Worm (Caenorhabditis elegans) whole organism, mixed stage, embryonic: Measurements from ENCODE around the gene rgef-1.

Experiments
- M03D4.4 ChIP-seq: sonication (generic microtip); optimal IDR thresholded peaks from 2 replicates; lab custom pipeline; 2017; ENCODE audit warnings: mild to moderate bottlenecking, missing genetic modification characterization, missing compliant biosample characterization
- bed-3 ChIP-seq: fragments of 200-800 bp; sonication (Bioruptor generic); optimal IDR thresholded peaks from 3 replicates; lab custom pipeline; 2018; ENCODE audit warnings: mild to moderate bottlenecking, missing genetic modification characterization, moderate library complexity, missing compliant biosample characterization
- blmp-1 ChIP-seq: fragments of 150-350 bp; optimal IDR thresholded peaks from 2 replicates; lab custom pipeline; 2014; ENCODE audit warnings: missing biosample characterization, missing genetic modification characterization
- ceh-39 ChIP-seq: fragments of 150-350 bp; optimal IDR thresholded peaks from 2 replicates; lab custom pipeline; 2014; ENCODE audit warnings: missing biosample characterization, missing genetic modification characterization
- ceh-43 ChIP-seq: fragments of 200-800 bp; sonication (Bioruptor generic); optimal IDR thresholded peaks from 2 replicates; lab custom pipeline; 2018; ENCODE audit warnings: mild to moderate bottlenecking, missing genetic modification characterization, moderate library complexity, missing compliant biosample characterization
- ceh-83 ChIP-seq: fragments of 200-800 bp; sonication (Bioruptor generic); optimal IDR thresholded peaks from 2 replicates; lab custom pipeline; 2018; ENCODE audit warnings: mild to moderate bottlenecking, missing genetic modification characterization, missing compliant biosample characterization
- ces-1 ChIP-seq: fragments of 150-350 bp; optimal IDR thresholded peaks from 2 replicates; lab custom pipeline; 2014; ENCODE audit warnings: missing biosample characterization, missing genetic modification reagents, missing genetic modification characterization
- cnd-1 ChIP-seq: fragments of 200-800 bp; sonication (Bioruptor generic); optimal IDR thresholded peaks from 2 replicates; lab custom pipeline; 2018; ENCODE audit warnings: mild to moderate bottlenecking, missing genetic modification characterization, missing compliant biosample characterization
- drap-1 ChIP-seq: fragments of 200-800 bp; sonication (Bioruptor generic); optimal IDR thresholded peaks from 3 replicates; lab custom pipeline; 2018; ENCODE audit warnings: mild to moderate bottlenecking, missing genetic modification characterization, missing compliant biosample characterization
- elt-1 ChIP-seq: sonication (generic microtip); optimal IDR thresholded peaks from 2 replicates; lab custom pipeline; 2017; ENCODE audit warnings: missing genetic modification characterization, mild to moderate bottlenecking, missing compliant biosample characterization, antibody characterized with exemption, moderate library complexity, borderline replicate concordance; ENCODE audit not compliant: insufficient read depth
- elt-3 ChIP-seq: fragments of 150-350 bp; optimal IDR thresholded peaks from 2 replicates; lab custom pipeline; 2014; ENCODE audit warnings: missing biosample characterization, missing genetic modification characterization
- flh-1 ChIP-seq: fragments of 200-800 bp; sonication (Bioruptor generic); optimal IDR thresholded peaks from 2 replicates; lab custom pipeline; 2018; ENCODE audit warnings: mild to moderate bottlenecking, missing genetic modification characterization, moderate library complexity, missing compliant biosample characterization
- ham-2 ChIP-seq: fragments of 200-800 bp; sonication (Bioruptor generic); optimal IDR thresholded peaks from 2 replicates; lab custom pipeline; 2018; ENCODE audit warnings: mild to moderate bottlenecking, missing genetic modification characterization, missing compliant biosample characterization
- hlh-1 ChIP-seq: fragments of 150-350 bp; optimal IDR thresholded peaks from 2 replicates; lab custom pipeline; 2014; ENCODE audit warnings: missing biosample characterization, missing genetic modification reagents, missing genetic modification characterization
- lin-13 ChIP-seq: fragments of 150-350 bp; optimal IDR thresholded peaks from 2 replicates; lab custom pipeline; 2014; ENCODE audit warnings: missing biosample characterization, missing genetic modification characterization
- lin-32 ChIP-seq: fragments of 200-800 bp; sonication (Bioruptor generic); optimal IDR thresholded peaks from 2 replicates; lab custom pipeline; 2018; ENCODE audit warnings: mild to moderate bottlenecking, missing genetic modification characterization, missing compliant biosample characterization
- lsy-2 ChIP-seq: fragments of 150-350 bp; optimal IDR thresholded peaks from 2 replicates; lab custom pipeline; 2014; ENCODE audit warnings: missing biosample characterization, missing genetic modification characterization
- mab-5 ChIP-seq: fragments of 150-350 bp; optimal IDR thresholded peaks from 2 replicates; lab custom pipeline; 2014; ENCODE audit warnings: missing biosample characterization, missing genetic modification characterization
- mep-1 ChIP-seq: fragments of 150-350 bp; optimal IDR thresholded peaks from 2 replicates; lab custom pipeline; 2017; ENCODE audit warnings: missing biosample characterization, missing genetic modification reagents, missing genetic modification characterization, inconsistent platforms
- mls-2 ChIP-seq: sonication (generic microtip); optimal IDR thresholded peaks from 2 replicates; lab custom pipeline; 2016; ENCODE audit warnings: mild to moderate bottlenecking, missing genetic modification characterization, moderate library complexity, missing compliant biosample characterization
- nhr-12 ChIP-seq: fragments of 150-350 bp; optimal IDR thresholded peaks from 2 replicates; lab custom pipeline; 2014; ENCODE audit warnings: missing biosample characterization, missing genetic modification characterization
- nhr-2 ChIP-seq: fragments of 150-350 bp; optimal IDR thresholded peaks from 2 replicates; lab custom pipeline; 2014; ENCODE audit warnings: missing biosample characterization, missing genetic modification characterization
- nhr-237 ChIP-seq: fragments of 150-350 bp; optimal IDR thresholded peaks from 2 replicates; lab custom pipeline; 2014; ENCODE audit warnings: missing biosample characterization, missing genetic modification characterization
- nhr-28 ChIP-seq: fragments of 150-350 bp; optimal IDR thresholded peaks from 2 replicates; lab custom pipeline; 2014; ENCODE audit warnings: missing biosample characterization, missing genetic modification characterization
- nhr-76 ChIP-seq: sonication (generic microtip); optimal IDR thresholded peaks from 2 replicates; lab custom pipeline; 2017; ENCODE audit warnings: missing biosample characterization, missing genetic modification characterization
- pha-4 ChIP-seq: fragments of 150-350 bp; optimal IDR thresholded peaks from 2 replicates; lab custom pipeline; 2018; ENCODE audit warnings: missing biosample characterization, missing genetic modification reagents, missing genetic modification characterization
- sem-2 ChIP-seq: fragments of 200-800 bp; sonication (Bioruptor generic); optimal IDR thresholded peaks from 2 replicates; lab custom pipeline; 2018; ENCODE audit warnings: mild to moderate bottlenecking, missing genetic modification characterization, missing compliant biosample characterization
- snpc-4 ChIP-seq: fragments of 150-350 bp; optimal IDR thresholded peaks from 2 replicates; lab custom pipeline; 2014; ENCODE audit warnings: missing biosample characterization, missing genetic modification characterization
- sptf-1 ChIP-seq: sonication (generic microtip); optimal IDR thresholded peaks from 2 replicates; lab custom pipeline; 2017; ENCODE audit warnings: mild to moderate bottlenecking, missing genetic modification characterization, moderate library complexity, missing compliant biosample characterization
- tbx-8 ChIP-seq: fragments of 200-800 bp; sonication (Bioruptor generic); optimal IDR thresholded peaks from 2 replicates; lab custom pipeline; 2018; ENCODE audit warnings: mild to moderate bottlenecking, missing genetic modification characterization, moderate library complexity, missing compliant biosample characterization
- unc-120 ChIP-seq: sonication (generic microtip); optimal IDR thresholded peaks from 2 replicates; lab custom pipeline; 2017; ENCODE audit warnings: missing genetic modification characterization, missing compliant biosample characterization; ENCODE audit not compliant: poor library complexity, severe bottlenecking
- unc-39 ChIP-seq: fragments of 150-350 bp; optimal IDR thresholded peaks from 2 replicates; lab custom pipeline; 2014; ENCODE audit warnings: missing biosample characterization, missing genetic modification characterization
- unc-62 ChIP-seq: fragments of 150-350 bp; optimal IDR thresholded peaks from 2 replicates; lab custom pipeline; 2014; ENCODE audit warnings: missing biosample characterization, missing genetic modification reagents, missing genetic modification characterization
- zip-8 ChIP-seq: fragments of 150-350 bp; optimal IDR thresholded peaks from 2 replicates; lab custom pipeline; 2014; ENCODE audit warnings: missing biosample characterization, missing genetic modification characterization
- ztf-11 ChIP-seq: fragments of 150-350 bp; optimal IDR thresholded peaks from 2 replicates; lab custom pipeline; 2014; ENCODE audit warnings: missing biosample characterization, missing genetic modification characterization

rgef-1 gene

ce11 chrV:9584263-9584662 lies 22.8 kb upstream of the rgef-1 start:
- TF ChIP-seq elt-3 (tag; lab: Kevin White, UChicago) (no peak), drap-1 (no peak), ces-1 (no peak), ztf-11 (tag; lab: Kevin White, UChicago) (no peak), sem-2 (GFP tag; lab: Kevin White, UChicago) (no peak), ceh-39 (no peak), hlh-1 (tag; lab: Kevin White, UChicago) (no peak), lin-13 (tag; lab: Kevin White, UChicago) (no peak), mep-1 (tag; lab: Kevin White, UChicago) (no peak), tbx-8 (GFP tag; lab: Kevin White, UChicago) (no peak), unc-39 (tag; lab: Kevin White, UChicago) (no peak), cnd-1 (tag; lab: Kevin White, UChicago) (no peak), unc-120 (tag; lab: Kevin White, UChicago) (no peak), lsy-2 (no peak), snpc-4 (tag; lab: Kevin White, UChicago) (no peak), nhr-2 (no peak), nhr-28 (tag; lab: Kevin White, UChicago) (no peak), nhr-237 (no peak)

DNA sequence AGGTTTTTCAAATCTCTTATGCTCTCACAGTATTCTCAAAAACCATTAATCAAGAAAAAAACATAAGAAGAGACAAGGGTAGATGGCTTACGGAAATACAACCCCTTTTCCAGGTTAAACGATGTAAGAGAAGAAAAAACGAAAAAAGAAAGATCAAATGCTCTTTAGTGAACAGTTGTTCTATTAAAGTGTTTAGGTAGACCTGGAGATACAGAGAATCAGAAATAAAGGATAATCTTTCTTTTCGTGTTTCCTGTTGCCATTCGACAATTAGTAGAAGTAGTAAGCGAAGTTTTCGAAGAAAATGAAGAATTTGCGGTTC lies 21.8 kb upstream of the rgef-1 start, which contains the start of gene K09G1.1:
Gene K09G1.1, plus strand, starts transcription at position 223 of the 322 bp plus-strand sequence.
- TF ChIP-seq sem-2 (GFP tag; lab: Kevin White, UChicago) (no peak), ceh-83 (GFP tag; lab: Kevin White, UChicago) (no peak), ham-2 (GFP tag; lab: Kevin White, UChicago) (no peak), mep-1 (tag; lab: Kevin White, UChicago) (no peak)

ce11 chrV:9582594-9583322 lies 21.3 kb upstream of the rgef-1 start, which contains the start of gene rtfo-1:
rtfo-1 (minus strand) TSS chrV:9582644.
- peak; percentile 6 for TF ChIP-seq nhr-237
- peak; percentile 25 for TF ChIP-seq blmp-1
- no peak for TF ChIP-seq flh-1 (GFP tag; lab: Kevin White, UChicago)
- no peak for TF ChIP-seq unc-120 (tag; lab: Kevin White, UChicago)
- peak; percentile 8 for TF ChIP-seq bed-3 (GFP tag; lab: Kevin White, UChicago)
- TF ChIP-seq ceh-43 (GFP tag; lab: Kevin White, UChicago): peak; percentile 72
- peak; percentile 54 for TF ChIP-seq mls-2 (tag; lab: Kevin White, UChicago)
- peak; percentile 10 for TF ChIP-seq lin-32 (GFP tag; lab: Kevin White, UChicago)
- TF ChIP-seq sptf-1 (tag; lab: Kevin White, UChicago): peak; percentile 85
- TF ChIP-seq tbx-8 (GFP tag; lab: Kevin White, UChicago): no peak
- peak; percentile 54 for TF ChIP-seq ham-2 (GFP tag; lab: Kevin White, UChicago)
- peak; percentile 65 for TF ChIP-seq hlh-1 (tag; lab: Kevin White, UChicago)
- no peak for TF ChIP-seq unc-62 (GFP tag; lab: Kevin White, UChicago)
- peak; percentile 24 for TF ChIP-seq pha-4
- TF ChIP-seq ztf-11 (tag; lab: Kevin White, UChicago): peak; percentile 57
- TF ChIP-seq zip-8 (tag; lab: Kevin White, UChicago): no peak
- TF ChIP-seq lsy-2: peak; percentile 26
- no peak for TF ChIP-seq snpc-4 (tag; lab: Kevin White, UChicago)
- no peak for TF ChIP-seq elt-1
- no peak for TF ChIP-seq nhr-2
- no peak for TF ChIP-seq ceh-39
- peak; percentile 65 for TF ChIP-seq mep-1 (tag; lab: Kevin White, UChicago)
- TF ChIP-seq elt-3 (tag; lab: Kevin White, UChicago): no peak
- no peak for TF ChIP-seq nhr-12
- peak; percentile 69 for TF ChIP-seq nhr-76 (tag; lab: Kevin White, UChicago)
- TF ChIP-seq lin-13 (tag; lab: Kevin White, UChicago): peak; percentile 39
- no peak for TF ChIP-seq mab-5
- TF ChIP-seq ces-1: peak; percentile 39
- TF ChIP-seq ceh-83 (GFP tag; lab: Kevin White, UChicago): peak; percentile 58
- TF ChIP-seq cnd-1 (tag; lab: Kevin White, UChicago): peak; percentile 61
- TF ChIP-seq M03D4.4 (tag; lab: Kevin White, UChicago): peak; percentile 69
- no peak for TF ChIP-seq sem-2 (GFP tag; lab: Kevin White, UChicago)
- TF ChIP-seq drap-1: peak; percentile 58
- no peak for TF ChIP-seq nhr-28 (tag; lab: Kevin White, UChicago)
- TF ChIP-seq unc-39 (tag; lab: Kevin White, UChicago): no peak
- TF ChIP-seq, all 35 proteins: peak for 20
